Worm (Caenorhabditis elegans) whole organism, young adult: Measurements from ENCODE around the gene him-18.

Experiments used
- bed-2 ChIP-seq: fragments of 200-800 bp; sonication (Bioruptor generic); IDR thresholded peaks from 2 replicates; pipeline ENCODE4 v1.3.6; 2022; ENCODE audit warnings: missing genetic modification reagents, missing genetic modification characterization, missing compliant biosample characterization
- ztf-6 ChIP-seq: fragments of 200-800 bp; sonication (Bioruptor generic); IDR thresholded peaks from 2 replicates; pipeline ENCODE4 v1.3.6; 2022; ENCODE audit warnings: missing genetic modification reagents, missing genetic modification characterization, missing compliant biosample characterization

DNA sequence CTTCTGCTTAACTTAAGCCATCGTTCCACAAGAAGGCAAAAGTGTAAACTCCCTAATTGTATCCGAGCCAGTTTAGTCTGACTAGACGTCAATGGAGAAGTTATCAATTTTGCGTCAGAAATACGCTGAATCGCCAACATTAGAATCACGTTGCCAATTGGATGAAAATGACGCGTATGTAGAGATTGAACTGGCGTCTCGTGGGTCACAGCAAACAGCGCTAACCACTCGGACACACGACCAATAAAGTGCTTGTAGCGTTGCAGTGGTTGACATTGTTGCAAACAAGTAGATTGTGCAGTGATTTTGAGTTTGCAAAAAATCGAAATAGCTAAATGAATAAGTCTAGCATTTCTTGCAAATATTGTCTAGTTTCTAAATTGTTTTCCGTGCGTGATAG is 25.4 kb downstream of the him-18 start:
- TF ChIP-seq ztf-6 = no peak
- no peak for TF ChIP-seq bed-2 (GFP tag; lab: Robert Waterston, UW)
